Fruit fly (Drosophila melanogaster): ENCODE data around the gene Eig71Ee.

dm6 chr3L:15612728-15613127 lies 43.1 kb downstream of the Eig71Ee start, which contains the start of gene CG13449:
- TF ChIP-seq fd96Cb (tag; optimal IDR thresholded peaks at IDR 0.05) (no peak), h (optimal IDR thresholded peaks at IDR 0.05) (no peak), CG4707 (GFP tag; optimal IDR thresholded peaks at IDR 0.05) (no peak), D19B (GFP tag; optimal IDR thresholded peaks at IDR 0.05) (no peak), grau (tag; optimal IDR thresholded peaks at IDR 0.05) (no peak), Hmx (GFP tag; optimal IDR thresholded peaks at IDR 0.05) (no peak), CG15479 (GFP tag; optimal IDR thresholded peaks at IDR 0.05) (no peak), caup (GFP tag; optimal IDR thresholded peaks at IDR 0.05; ENCODE audit: severe bottlenecking) (no peak), Doc2 (GFP tag; IDR thresholded peaks at IDR 0.05) (no peak), CG12299 (tag; optimal IDR thresholded peaks at IDR 0.05) (no peak), sob (GFP tag; IDR thresholded peaks at IDR 0.05) (no peak)
